Worm (Caenorhabditis elegans): Measurements from ENCODE around the gene C28D4.4.

- TF ChIP-seq sem-4 (tag; optimal IDR thresholded peaks at IDR 0.05) (no peak), ceh-82 (tag; optimal IDR thresholded peaks at IDR 0.05) (no peak)
Measured at ce11 chrIV:9735750-9736149, 9.1 kb downstream of the C28D4.4 start.
